Worm (Caenorhabditis elegans): ENCODE measurements around the gene fbxb-5.

- no peak for TF ChIP-seq ama-1 (optimal IDR thresholded peaks at IDR 0.05)
- TF ChIP-seq tra-4 (tag; optimal IDR thresholded peaks at IDR 0.05) = no peak
- no peak for TF ChIP-seq pes-1 (GFP tag; IDR thresholded peaks at IDR 0.05)
- no peak for TF ChIP-seq scrt-1 (GFP tag; IDR thresholded peaks at IDR 0.05)
- TF ChIP-seq B0310.2 (tag; optimal IDR thresholded peaks at IDR 0.05) = no peak
- TF ChIP-seq tbx-37 (GFP tag; conservative IDR thresholded peaks at IDR 0.05) = no peak
- TF ChIP-seq ets-7 (tag; optimal IDR thresholded peaks at IDR 0.05) = no peak
- TF ChIP-seq F13C5.2 (tag; optimal IDR thresholded peaks at IDR 0.05) = no peak
- no peak for TF ChIP-seq ceh-36 (tag; optimal IDR thresholded peaks at IDR 0.05)
- no peak for TF ChIP-seq sea-1 (GFP tag; conservative IDR thresholded peaks at IDR 0.05)
- TF ChIP-seq ceh-13 (GFP tag; optimal IDR thresholded peaks at IDR 0.05) = no peak
Observed at ce11 chrII:1741248-1741647, 19.0 kb upstream of the fbxb-5 start, which contains the start of gene K07G6.1.

All from whole organism, early embryonic.